Fruit fly (Drosophila melanogaster): ENCODE results near the gene CG13312.

DNA sequence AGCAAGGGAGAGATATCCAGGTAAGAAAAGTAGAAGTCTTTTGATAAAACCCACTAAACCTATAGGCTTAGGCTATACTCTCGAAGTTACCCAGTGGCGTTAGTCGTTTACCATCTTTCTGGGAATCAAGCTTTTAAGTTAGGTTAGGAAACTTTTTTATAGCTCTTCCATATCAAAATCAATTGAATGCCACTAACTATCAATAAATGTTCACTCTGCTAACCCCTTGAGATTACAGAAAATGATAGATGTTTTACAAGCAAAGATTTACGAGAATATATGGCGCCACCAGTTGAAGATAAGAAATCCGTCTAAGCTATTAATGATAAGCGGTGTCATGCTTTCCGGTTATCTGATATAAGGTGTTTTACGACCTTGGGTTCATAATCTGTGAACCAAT is 19.3 kb downstream of the CG13312 start:
- TF ChIP-seq h (optimal IDR thresholded peaks at IDR 0.05) (no peak), Myc (optimal IDR thresholded peaks at IDR 0.05) (no peak), Sin3A (optimal IDR thresholded peaks at IDR 0.05) (no peak), psq (optimal IDR thresholded peaks at IDR 0.05) (no peak), ttk (optimal IDR thresholded peaks at IDR 0.05) (no peak)
